Worm (Caenorhabditis elegans) whole organism, young adult: ENCODE results near the gene fbxa-153.
A peak's percentile ranks its signal among the peaks of the same experiment; 100 is the strongest.

Experiments
- B0019.2 ChIP-seq: fragments of 200-800 bp; sonication (Bioruptor generic); conservative IDR thresholded peaks from 2 replicates; pipeline ENCODE4 v1.3.6; 2022; ENCODE audit warnings: missing genetic modification reagents, missing genetic modification characterization, missing compliant biosample characterization
- B0035.1 ChIP-seq: sonication (generic microtip); optimal IDR thresholded peaks from 2 replicates; lab custom pipeline; 2016; ENCODE audit warnings: missing genetic modification characterization, mild to moderate bottlenecking, missing compliant biosample characterization, missing genotype, missing genetic modification reagents
- B0336.3 ChIP-seq: fragments of 200-800 bp; sonication (Bioruptor generic); IDR thresholded peaks from 2 replicates; pipeline ENCODE4 v1.3.6; 2022; ENCODE audit warnings: missing genetic modification characterization, missing compliant biosample characterization
- C06A6.2 ChIP-seq: fragments of 200-800 bp; sonication (Bioruptor generic); conservative IDR thresholded peaks from 2 replicates; pipeline ENCODE4 v1.3.6; 2022; ENCODE audit warnings: missing genetic modification characterization, missing compliant biosample characterization
- D2030.7 ChIP-seq: fragments of 200-800 bp; sonication (Bioruptor generic); IDR thresholded peaks from 2 replicates; pipeline ENCODE4 v1.3.6; 2022; ENCODE audit warnings: missing genetic modification reagents, missing genetic modification characterization, missing compliant biosample characterization
- F22D6.2 ChIP-seq: sonication (generic microtip); optimal IDR thresholded peaks from 2 replicates; lab custom pipeline; 2016; ENCODE audit warnings: mild to moderate bottlenecking, missing genetic modification characterization, missing compliant biosample characterization
- F37B4.10 ChIP-seq: fragments of 200-800 bp; sonication (Bioruptor generic); IDR thresholded peaks from 2 replicates; pipeline ENCODE4 v1.3.6; 2022; ENCODE audit warnings: missing genetic modification characterization, missing compliant biosample characterization
- F55B11.4 ChIP-seq: sonication (generic microtip); optimal IDR thresholded peaks from 2 replicates; lab custom pipeline; 2016; ENCODE audit warnings: missing compliant biosample characterization, missing genetic modification characterization, borderline replicate concordance; ENCODE audit not compliant: insufficient read depth
- K12H6.12 ChIP-seq: fragments of 200-800 bp; sonication (Bioruptor generic); optimal IDR thresholded peaks from 2 replicates; lab custom pipeline; 2018; ENCODE audit warnings: mild to moderate bottlenecking, missing genetic modification characterization, missing compliant biosample characterization
- Y53F4B.3 ChIP-seq: fragments of 200-800 bp; sonication (Bioruptor generic); IDR thresholded peaks from 2 replicates; pipeline ENCODE4 v1.3.6; 2022; ENCODE audit warnings: missing genetic modification reagents, missing genetic modification characterization, missing compliant biosample characterization
- Y95B8A.8 ChIP-seq: fragments of 200-800 bp; sonication (Bioruptor generic); IDR thresholded peaks from 2 replicates; pipeline ENCODE4 v1.3.6; 2022; ENCODE audit warnings: missing genetic modification reagents, missing genetic modification characterization, missing compliant biosample characterization
- ama-1 ChIP-seq, 3 experiments: fragments of 150-350 bp in 1 of 3; sonication (generic microtip) in 2 of 3; optimal IDR thresholded peaks; 2 replicates each; lab custom pipeline; 2014 to 2018; ENCODE audit warnings: missing biosample characterization in 2 of 3, missing genetic modification characterization in 2 of 3, missing genetic modification reagents in 2 of 3
- attf-5 ChIP-seq: fragments of 200-800 bp; sonication (Bioruptor generic); optimal IDR thresholded peaks from 2 replicates; lab custom pipeline; 2018; ENCODE audit warnings: mild to moderate bottlenecking, missing genetic modification characterization, missing compliant biosample characterization
- cebp-1 ChIP-seq, 2 experiments: fragments of 200-800 bp in 1 of 2; sonication (Bioruptor generic) in 1 of 2; sonication (generic microtip) in 1 of 2; IDR thresholded peaks in 1 of 2; optimal IDR thresholded peaks in 1 of 2; 2 replicates each; pipeline versions ENCODE4 v1.3.6 to Lab custom; 2017 to 2022; ENCODE audit warnings: missing compliant biosample characterization in 2 of 2, missing genetic modification characterization in 2 of 2, mild to moderate bottlenecking in 1 of 2, missing genetic modification reagents in 1 of 2, moderate library complexity in 1 of 2
- ceh-58 ChIP-seq: fragments of 200-800 bp; sonication (Bioruptor generic); IDR thresholded peaks from 2 replicates; pipeline ENCODE4 v1.3.6; 2022; ENCODE audit warnings: missing genetic modification characterization, missing compliant biosample characterization
- chd-7 ChIP-seq: sonication (generic microtip); optimal IDR thresholded peaks from 2 replicates; lab custom pipeline; 2016; ENCODE audit warnings: mild to moderate bottlenecking, missing genetic modification characterization, moderate library complexity, missing compliant biosample characterization
- die-1 ChIP-seq: sonication (generic microtip); optimal IDR thresholded peaks from 2 replicates; lab custom pipeline; 2016; ENCODE audit warnings: missing genotype, mild to moderate bottlenecking, missing genetic modification characterization, missing compliant biosample characterization
- dox-1 ChIP-seq: fragments of 200-800 bp; sonication (Bioruptor generic); IDR thresholded peaks from 2 replicates; pipeline ENCODE4 v1.3.6; 2022; ENCODE audit warnings: missing genetic modification reagents, missing genetic modification characterization, missing compliant biosample characterization
- egl-18 ChIP-seq: fragments of 200-800 bp; sonication (Bioruptor generic); IDR thresholded peaks from 2 replicates; pipeline ENCODE4 v1.3.6; 2022; ENCODE audit warnings: missing genetic modification reagents, missing genetic modification characterization, missing compliant biosample characterization
- hlh-26 ChIP-seq: fragments of 200-800 bp; sonication (Bioruptor generic); conservative IDR thresholded peaks from 2 replicates; pipeline ENCODE4 v1.3.6; 2022; ENCODE audit warnings: missing genetic modification reagents, missing genetic modification characterization, missing compliant biosample characterization
- hmg-1.2 ChIP-seq: fragments of 200-800 bp; sonication (Bioruptor generic); IDR thresholded peaks from 2 replicates; pipeline ENCODE4 v1.3.6; 2022; ENCODE audit warnings: missing genetic modification reagents, missing genetic modification characterization, missing compliant biosample characterization
- lag-1 ChIP-seq: fragments of 200-800 bp; sonication (Bioruptor generic); IDR thresholded peaks from 2 replicates; pipeline ENCODE4 v1.3.6; 2022; ENCODE audit warnings: missing genetic modification reagents, missing genetic modification characterization, missing compliant biosample characterization
- lin-26 ChIP-seq: fragments of 200-800 bp; sonication (Bioruptor generic); IDR thresholded peaks from 2 replicates; pipeline ENCODE4 v1.3.6; 2022; ENCODE audit warnings: missing genetic modification reagents, missing genetic modification characterization, missing compliant biosample characterization
- lin-40 ChIP-seq: sonication (generic microtip); optimal IDR thresholded peaks from 2 replicates; lab custom pipeline; 2016; ENCODE audit warnings: missing genetic modification characterization, mild to moderate bottlenecking, missing compliant biosample characterization, missing genotype, missing genetic modification reagents
- lin-54 ChIP-seq: fragments of 200-800 bp; sonication (Bioruptor generic); optimal IDR thresholded peaks from 2 replicates; lab custom pipeline; 2018; ENCODE audit warnings: mild to moderate bottlenecking, missing genetic modification characterization, missing compliant biosample characterization
- madf-8 ChIP-seq: fragments of 200-800 bp; sonication (Bioruptor generic); conservative IDR thresholded peaks from 2 replicates; pipeline ENCODE4 v1.3.6; 2022; ENCODE audit warnings: missing genetic modification reagents, missing genetic modification characterization, missing compliant biosample characterization
- mcd-1 ChIP-seq: fragments of 200-800 bp; sonication (Bioruptor generic); IDR thresholded peaks from 2 replicates; pipeline ENCODE4 v1.3.6; 2022; ENCODE audit warnings: missing genetic modification reagents, missing genetic modification characterization, missing compliant biosample characterization
- nfyb-1 ChIP-seq: fragments of 200-800 bp; sonication (Bioruptor generic); IDR thresholded peaks from 2 replicates; pipeline ENCODE4 v1.3.6; 2022; ENCODE audit warnings: missing genetic modification reagents, missing genetic modification characterization, missing compliant biosample characterization
- nhr-120 ChIP-seq: fragments of 200-800 bp; sonication (Bioruptor generic); IDR thresholded peaks from 2 replicates; pipeline ENCODE4 v1.3.6; 2022; ENCODE audit warnings: missing genetic modification characterization, missing compliant biosample characterization
- nhr-80 ChIP-seq: sonication (generic microtip); optimal IDR thresholded peaks from 2 replicates; lab custom pipeline; 2016; ENCODE audit warnings: missing genetic modification characterization, missing compliant biosample characterization
- snpc-4 ChIP-seq, 5 experiments: fragments of 150-350 bp in 1 of 5; sonication (generic microtip) in 4 of 5; optimal IDR thresholded peaks; 2 replicates each; lab custom pipeline; 2014 to 2018; ENCODE audit warnings: missing genetic modification characterization in 5 of 5, missing biosample characterization in 3 of 5, antibody characterized with exemption in 2 of 5, mild to moderate bottlenecking in 2 of 5, missing compliant biosample characterization in 2 of 5, missing genotype in 2 of 5, moderate library complexity in 2 of 5, missing genetic modification reagents in 1 of 5
- somi-1 ChIP-seq: fragments of 200-800 bp; sonication (Bioruptor generic); optimal IDR thresholded peaks from 2 replicates; lab custom pipeline; 2018; ENCODE audit warnings: mild to moderate bottlenecking, missing genetic modification characterization, missing compliant biosample characterization
- tbp1 ChIP-seq: fragments of 200-800 bp; sonication (Bioruptor generic); optimal IDR thresholded peaks from 2 replicates; lab custom pipeline; 2018; ENCODE audit warnings: mild to moderate bottlenecking, missing genetic modification characterization, missing compliant biosample characterization
- tlf-1 ChIP-seq: fragments of 200-800 bp; sonication (Bioruptor generic); optimal IDR thresholded peaks from 2 replicates; lab custom pipeline; 2018; ENCODE audit warnings: mild to moderate bottlenecking, missing genetic modification characterization, missing compliant biosample characterization
- zfh-2 ChIP-seq: fragments of 200-800 bp; sonication (Bioruptor generic); conservative IDR thresholded peaks from 2 replicates; pipeline ENCODE4 v1.3.6; 2022; ENCODE audit warnings: missing genetic modification reagents, missing genetic modification characterization, missing compliant biosample characterization
- ztf-26 ChIP-seq: sonication (generic microtip); optimal IDR thresholded peaks from 2 replicates; lab custom pipeline; 2017; ENCODE audit warnings: missing genetic modification characterization, missing compliant biosample characterization
- ztf-28 ChIP-seq: fragments of 200-800 bp; sonication (Bioruptor generic); IDR thresholded peaks from 2 replicates; pipeline ENCODE4 v1.3.6; 2022; ENCODE audit warnings: missing genetic modification reagents, missing genetic modification characterization, missing compliant biosample characterization
- ztf-6 ChIP-seq: fragments of 200-800 bp; sonication (Bioruptor generic); IDR thresholded peaks from 2 replicates; pipeline ENCODE4 v1.3.6; 2022; ENCODE audit warnings: missing genetic modification reagents, missing genetic modification characterization, missing compliant biosample characterization

fbxa-153 gene

ce11 chrV:15566511-15567178, 43.5 kb downstream of the fbxa-153 start (continued):
- TF ChIP-seq nhr-80 (peak; percentile 47), attf-5 (GFP tag; lab: Kevin White, UChicago) (peak; percentile 45), tlf-1 (GFP tag; lab: Kevin White, UChicago) (peak; percentile 5), zfh-2 (GFP tag; lab: Robert Waterston, UW) (peak; percentile 64; the same call in 1 of the 2 replicates), B0336.3 (peak; percentile 40; the same call in 1 of the 2 replicates), B0019.2 (GFP tag; lab: Robert Waterston, UW) (0 out of 2 replicates have a peak, but pooled peaks have one; percentile 30), ztf-6 (GFP tag; lab: Robert Waterston, UW) (0 out of 2 replicates have a peak, but pooled peaks have one; percentile 16), cebp-1 (GFP tag; IDR thresholded peaks at IDR 0.05; lab: Robert Waterston, UW) (0 out of 2 replicates have a peak, but pooled peaks have one; percentile 18), cebp-1 (tag; optimal IDR thresholded peaks at IDR 0.05; lab: Kevin White, UChicago) (peak; percentile 75), snpc-4 (GFP tag; optimal IDR thresholded peaks at IDR 0.05; lab: Kevin White, UChicago) (no peak), snpc-4 (tag; optimal IDR thresholded peaks at IDR 0.05; lab: Kevin White, UChicago) (peak; percentile 61 to 72 (median 64)), nfyb-1 (0 out of 2 replicates have a peak, but pooled peaks have one; percentile 15), D2030.7 (no peak), ceh-58 (no peak), F55B11.4 (no peak), mcd-1 (GFP tag; lab: Robert Waterston, UW) (0 out of 2 replicates have a peak, but pooled peaks have one; percentile 4), ztf-26 (tag; lab: Kevin White, UChicago) (peak; percentile 58), tbp1 (GFP tag; lab: Kevin White, UChicago) (peak; percentile 49), hmg-1.2 (GFP tag; lab: Robert Waterston, UW) (peak; percentile 33; the same call in 1 of the 2 replicates), lin-54 (peak; percentile 37), ama-1 (optimal IDR thresholded peaks at IDR 0.05; lab: Kevin White, UChicago) (peak; percentile 96), ama-1 (GFP tag; optimal IDR thresholded peaks at IDR 0.05; lab: Kevin White, UChicago) (no peak), die-1 (tag; lab: Kevin White, UChicago) (peak; percentile 34), C06A6.2 (0 out of 2 replicates have a peak, but pooled peaks have one; percentile 24), dox-1 (GFP tag; lab: Robert Waterston, UW) (no peak; the same call in 1 of the 2 replicates)

ce11 chrV:15563985-15564384, 46.2 kb downstream of the fbxa-153 start:
- TF ChIP-seq K12H6.12 (tag; lab: Kevin White, UChicago) (no peak), lin-26 (GFP tag; lab: Robert Waterston, UW) (no peak), ztf-26 (tag; lab: Kevin White, UChicago) (peak; percentile 69), F37B4.10 (no peak), lin-54 (peak; percentile 11), nhr-80 (peak; percentile 61), F22D6.2 (tag; lab: Kevin White, UChicago) (no peak), C06A6.2 (0 out of 2 replicates have a peak, but pooled peaks have one; percentile 24), ztf-28 (GFP tag; lab: Robert Waterston, UW) (no peak), madf-8 (GFP tag; lab: Robert Waterston, UW) (no peak), snpc-4 (GFP tag; optimal IDR thresholded peaks at IDR 0.05; lab: Kevin White, UChicago) (no peak), snpc-4 (tag; optimal IDR thresholded peaks at IDR 0.05; lab: Kevin White, UChicago) (peak in 1 of 4 experiments; percentile 13), lag-1 (GFP tag; lab: Robert Waterston, UW) (no peak), tbp1 (GFP tag; lab: Kevin White, UChicago) (peak; percentile 22), lin-40 (peak; percentile 4), nhr-120 (no peak), somi-1 (GFP tag; lab: Kevin White, UChicago) (peak; percentile 37), chd-7 (tag; lab: Kevin White, UChicago) (peak; percentile 12), Y53F4B.3 (GFP tag; lab: Robert Waterston, UW) (no peak), hlh-26 (GFP tag; lab: Robert Waterston, UW) (no peak), Y95B8A.8 (GFP tag; lab: Robert Waterston, UW) (no peak), B0035.1 (no peak), egl-18 (GFP tag; lab: Robert Waterston, UW) (no peak)
